Fruit fly (Drosophila melanogaster) whole organism, embryonic: Measurements from ENCODE around the gene 7B2.

Experiments
- Adf1 ChIP-seq: fragments of 200-800 bp; sonication (Bioruptor generic); IDR thresholded peaks from 2 replicates; pipeline ENCODE4 v1.3.6; 2022; ENCODE audit warnings: missing biosample characterization, missing genetic modification characterization
- CG10209 ChIP-seq: fragments of 200-800 bp; sonication (Bioruptor generic); optimal IDR thresholded peaks from 3 replicates; lab custom pipeline; 2017; ENCODE audit warnings: missing biosample characterization, mild to moderate bottlenecking, missing genetic modification characterization, missing genetic modification reagents
- CG11085 ChIP-seq: fragments of 200-800 bp; sonication (Bioruptor generic); IDR thresholded peaks from 2 replicates; pipeline ENCODE4 v1.3.6; 2022; ENCODE audit warnings: missing biosample characterization, missing genetic modification characterization
- CG11504 ChIP-seq: fragments of 200-800 bp; sonication (Bioruptor generic); optimal IDR thresholded peaks from 3 replicates; lab custom pipeline; 2019; ENCODE audit warnings: missing biosample characterization, mild to moderate bottlenecking, missing genetic modification characterization, moderate library complexity
- CG12104 ChIP-seq: fragments of 200-800 bp; sonication (Bioruptor generic); optimal IDR thresholded peaks from 3 replicates; lab custom pipeline; 2016; ENCODE audit warnings: missing biosample characterization, missing genetic modification characterization
- CG12744 ChIP-seq: fragments of 200-800 bp; sonication (Bioruptor generic); optimal IDR thresholded peaks from 2 replicates; lab custom pipeline; 2016; ENCODE audit warnings: missing biosample characterization, missing genetic modification characterization
- CG1603 ChIP-seq: fragments of 200-800 bp; sonication (Bioruptor generic); optimal IDR thresholded peaks from 2 replicates; lab custom pipeline; 2019; ENCODE audit warnings: missing biosample characterization, mild to moderate bottlenecking, missing genetic modification characterization, moderate library complexity
- CG16779 ChIP-seq: fragments of 200-800 bp; sonication (Bioruptor generic); IDR thresholded peaks from 2 replicates; pipeline ENCODE4 v1.3.6; 2022; ENCODE audit warnings: missing biosample characterization, missing genetic modification characterization
- CG16815 ChIP-seq: fragments of 200-800 bp; sonication (Bioruptor generic); optimal IDR thresholded peaks from 3 replicates; lab custom pipeline; 2017; ENCODE audit warnings: missing biosample characterization, mild to moderate bottlenecking, missing genetic modification characterization
- CG17186 ChIP-seq: fragments of 200-800 bp; sonication (Bioruptor generic); optimal IDR thresholded peaks from 3 replicates; lab custom pipeline; 2017; ENCODE audit warnings: missing biosample characterization, missing genetic modification reagents, missing genetic modification characterization
- CG17361 ChIP-seq: fragments of 200-800 bp; sonication (Bioruptor generic); IDR thresholded peaks from 3 replicates; pipeline ENCODE4 v1.3.6; 2022; ENCODE audit warnings: missing biosample characterization, missing genetic modification characterization
- CG17829 ChIP-seq: fragments of 200-800 bp; optimal IDR thresholded peaks from 2 replicates; lab custom pipeline; 2019; ENCODE audit warnings: missing biosample characterization, mild to moderate bottlenecking, missing genetic modification characterization, moderate library complexity
- CG18599 ChIP-seq: fragments of 200-800 bp; sonication (Bioruptor generic); optimal IDR thresholded peaks from 3 replicates; lab custom pipeline; 2017; ENCODE audit warnings: missing biosample characterization, missing genetic modification characterization, mild to moderate bottlenecking, moderate library complexity, missing genetic modification reagents
- CG30431 ChIP-seq: fragments of 200-800 bp; sonication (Bioruptor generic); optimal IDR thresholded peaks from 2 replicates; lab custom pipeline; 2017; ENCODE audit warnings: missing biosample characterization, missing genetic modification characterization
- CG31388 ChIP-seq: fragments of 200-800 bp; sonication (Bioruptor generic); optimal IDR thresholded peaks from 2 replicates; lab custom pipeline; 2016; ENCODE audit warnings: missing biosample characterization, missing genetic modification characterization
- CG4328 ChIP-seq: fragments of 200-800 bp; sonication (Bioruptor generic); optimal IDR thresholded peaks from 3 replicates; lab custom pipeline; 2017; ENCODE audit warnings: missing biosample characterization, missing genetic modification reagents, missing genetic modification characterization
- CG5245 ChIP-seq: fragments of 200-800 bp; sonication (Bioruptor generic); optimal IDR thresholded peaks from 3 replicates; lab custom pipeline; 2016; ENCODE audit warnings: missing biosample characterization, missing genetic modification characterization
- CG6689 ChIP-seq: fragments of 200-800 bp; sonication (Bioruptor generic); IDR thresholded peaks from 2 replicates; pipeline ENCODE4 v1.3.6; 2022; ENCODE audit warnings: missing biosample characterization, missing genetic modification characterization
- CG7357 ChIP-seq: fragments of 200-800 bp; sonication (Bioruptor generic); IDR thresholded peaks from 3 replicates; pipeline ENCODE4 v1.3.6; 2022; ENCODE audit warnings: missing biosample characterization, missing genetic modification characterization
- CG7786 ChIP-seq: fragments of 200-800 bp; sonication (Bioruptor generic); optimal IDR thresholded peaks from 2 replicates; lab custom pipeline; 2016; ENCODE audit warnings: missing biosample characterization, missing genetic modification characterization
- CG7963 ChIP-seq: fragments of 200-800 bp; sonication (Bioruptor generic); IDR thresholded peaks from 3 replicates; pipeline ENCODE4 v1.3.6; 2022; ENCODE audit warnings: missing biosample characterization, missing genetic modification characterization; ENCODE audit not compliant: partially characterized antibody
- CG9797 ChIP-seq: fragments of 200-800 bp; sonication (Bioruptor generic); optimal IDR thresholded peaks from 3 replicates; lab custom pipeline; 2018; ENCODE audit warnings: missing biosample characterization, mild to moderate bottlenecking, missing genetic modification characterization
- CTCF ChIP-seq: fragments of 200-800 bp; sonication (Bioruptor generic); optimal IDR thresholded peaks from 2 replicates; lab custom pipeline; 2017; ENCODE audit warnings: missing biosample characterization, mild to moderate bottlenecking, missing genetic modification characterization, moderate library complexity
- HLH54F ChIP-seq: fragments of 200-800 bp; sonication (Bioruptor generic); optimal IDR thresholded peaks from 3 replicates; lab custom pipeline; 2016; ENCODE audit warnings: missing biosample characterization, missing genetic modification characterization
- HLHmδ ChIP-seq: fragments of 200-800 bp; sonication (Bioruptor generic); optimal IDR thresholded peaks from 2 replicates; lab custom pipeline; 2018; ENCODE audit warnings: missing biosample characterization, mild to moderate bottlenecking, missing genetic modification characterization, moderate library complexity
- HmgZ ChIP-seq: fragments of 200-800 bp; sonication (Bioruptor generic); optimal IDR thresholded peaks from 2 replicates; lab custom pipeline; 2018; ENCODE audit warnings: missing biosample characterization, mild to moderate bottlenecking, missing genetic modification characterization
- Hr3 ChIP-seq: fragments of 200-800 bp; sonication (Bioruptor generic); optimal IDR thresholded peaks from 3 replicates; lab custom pipeline; 2016; ENCODE audit warnings: missing biosample characterization, missing genetic modification characterization
- Med ChIP-seq: fragments of 200-800 bp; sonication (Bioruptor generic); peaks from one replicate; lab custom pipeline; 2016; ENCODE audit warnings: missing biosample characterization, missing genetic modification characterization, mild to moderate bottlenecking, inconsistent platforms, moderate library complexity
- Ravus ChIP-seq: fragments of 200-800 bp; sonication (Bioruptor generic); IDR thresholded peaks from 2 replicates; pipeline ENCODE4 v1.3.6; 2022; ENCODE audit warnings: missing biosample characterization, missing genetic modification characterization
- TFAM ChIP-seq: fragments of 200-800 bp; sonication (Bioruptor generic); optimal IDR thresholded peaks from 2 replicates; lab custom pipeline; 2017; ENCODE audit warnings: missing biosample characterization, missing genetic modification characterization, inconsistent platforms
- ac ChIP-seq: fragments of 200-800 bp; sonication (Bioruptor generic); optimal IDR thresholded peaks from 3 replicates; lab custom pipeline; 2017; ENCODE audit warnings: missing biosample characterization, mild to moderate bottlenecking, missing genetic modification characterization
- ara ChIP-seq: fragments of 200-800 bp; sonication (Bioruptor generic); IDR thresholded peaks from 2 replicates; pipeline ENCODE4 v1.3.6; 2022; ENCODE audit warnings: missing biosample characterization, missing genetic modification characterization
- ase ChIP-seq: fragments of 200-800 bp; sonication (Bioruptor generic); IDR thresholded peaks from 3 replicates; pipeline ENCODE4 v1.3.6; 2022; ENCODE audit warnings: missing biosample characterization, missing genetic modification characterization
- bsh ChIP-seq, 2 experiments: fragments of 200-800 bp; sonication (Bioruptor generic); optimal IDR thresholded peaks; 2 replicates each; lab custom pipeline; 2017 to 2018; ENCODE audit warnings: mild to moderate bottlenecking in 2 of 2, missing biosample characterization in 2 of 2, missing genetic modification characterization in 2 of 2, moderate library complexity in 1 of 2
- btn ChIP-seq: fragments of 200-800 bp; sonication (Bioruptor generic); optimal IDR thresholded peaks from 2 replicates; lab custom pipeline; 2016; ENCODE audit warnings: missing biosample characterization, missing genetic modification characterization
- cato ChIP-seq: fragments of 200-800 bp; sonication (Bioruptor generic); optimal IDR thresholded peaks from 2 replicates; lab custom pipeline; 2016; ENCODE audit warnings: missing biosample characterization, missing genetic modification characterization, borderline replicate concordance
- dan ChIP-seq: fragments of 200-800 bp; sonication (Bioruptor generic); IDR thresholded peaks from 2 replicates; pipeline ENCODE4 v1.3.6; 2022; ENCODE audit warnings: missing biosample characterization, missing genetic modification characterization
- exex ChIP-seq: fragments of 200-800 bp; sonication (Bioruptor generic); optimal IDR thresholded peaks from 4 replicates; lab custom pipeline; 2018; ENCODE audit warnings: missing biosample characterization, mild to moderate bottlenecking, missing genetic modification characterization, moderate library complexity
- gfzf ChIP-seq: fragments of 200-800 bp; sonication (Bioruptor generic); optimal IDR thresholded peaks from 2 replicates; lab custom pipeline; 2016; ENCODE audit warnings: missing biosample characterization, mild to moderate bottlenecking, missing genetic modification characterization, moderate library complexity
- grau ChIP-seq: fragments of 200-800 bp; optimal IDR thresholded peaks from 3 replicates; lab custom pipeline; 2019; ENCODE audit warnings: missing biosample characterization, mild to moderate bottlenecking, missing genetic modification characterization, moderate library complexity
- hb ChIP-seq: fragments of 200-800 bp; sonication (Bioruptor generic); IDR thresholded peaks from 3 replicates; pipeline ENCODE4 v1.3.6; 2022; ENCODE audit warnings: missing biosample characterization, missing genetic modification characterization; ENCODE audit not compliant: partially characterized antibody
- lbe ChIP-seq: fragments of 200-800 bp; sonication (Bioruptor generic); optimal IDR thresholded peaks from 2 replicates; lab custom pipeline; 2016; ENCODE audit warnings: missing biosample characterization, mild to moderate bottlenecking, missing genetic modification characterization
- nerfin-2 ChIP-seq: fragments of 200-800 bp; sonication (Bioruptor generic); IDR thresholded peaks from 2 replicates; pipeline ENCODE4 v1.3.6; 2022; ENCODE audit warnings: missing biosample characterization, missing genetic modification characterization; ENCODE audit not compliant: partially characterized antibody
- nmo ChIP-seq: fragments of 200-800 bp; sonication (Bioruptor generic); optimal IDR thresholded peaks from 2 replicates; lab custom pipeline; 2018; ENCODE audit warnings: missing biosample characterization, mild to moderate bottlenecking, missing genetic modification characterization, moderate library complexity
- nom ChIP-seq: fragments of 200-800 bp; sonication (Bioruptor generic); optimal IDR thresholded peaks from 2 replicates; lab custom pipeline; 2017; ENCODE audit warnings: missing biosample characterization, missing genetic modification characterization, mild to moderate bottlenecking, moderate library complexity, missing genetic modification reagents
- pzg ChIP-seq: fragments of 200-800 bp; sonication (Bioruptor generic); optimal IDR thresholded peaks from 3 replicates; lab custom pipeline; 2018; ENCODE audit warnings: missing biosample characterization, mild to moderate bottlenecking, missing genetic modification characterization, moderate library complexity
- ranshi ChIP-seq: fragments of 200-800 bp; sonication (Bioruptor generic); IDR thresholded peaks from 2 replicates; pipeline ENCODE4 v1.3.6; 2022; ENCODE audit warnings: missing biosample characterization, missing genetic modification characterization
- row ChIP-seq: fragments of 200-800 bp; sonication (Bioruptor generic); IDR thresholded peaks from 3 replicates; pipeline ENCODE4 v1.3.6; 2022; ENCODE audit warnings: missing biosample characterization, missing genetic modification characterization
- so ChIP-seq: fragments of 200-800 bp; sonication (Bioruptor generic); IDR thresholded peaks from 3 replicates; pipeline ENCODE4 v1.3.6; 2022; ENCODE audit warnings: missing biosample characterization, missing genetic modification characterization
- stwl ChIP-seq: fragments of 200-800 bp; sonication (Bioruptor generic); optimal IDR thresholded peaks from 3 replicates; lab custom pipeline; 2018; ENCODE audit warnings: missing biosample characterization, mild to moderate bottlenecking, missing genetic modification characterization, moderate library complexity
- vvl ChIP-seq: fragments of 200-800 bp; sonication (Bioruptor generic); IDR thresholded peaks from 2 replicates; pipeline ENCODE4 v1.3.6; 2022; ENCODE audit warnings: missing biosample characterization, missing genetic modification characterization

The 7B2 gene

DNA sequence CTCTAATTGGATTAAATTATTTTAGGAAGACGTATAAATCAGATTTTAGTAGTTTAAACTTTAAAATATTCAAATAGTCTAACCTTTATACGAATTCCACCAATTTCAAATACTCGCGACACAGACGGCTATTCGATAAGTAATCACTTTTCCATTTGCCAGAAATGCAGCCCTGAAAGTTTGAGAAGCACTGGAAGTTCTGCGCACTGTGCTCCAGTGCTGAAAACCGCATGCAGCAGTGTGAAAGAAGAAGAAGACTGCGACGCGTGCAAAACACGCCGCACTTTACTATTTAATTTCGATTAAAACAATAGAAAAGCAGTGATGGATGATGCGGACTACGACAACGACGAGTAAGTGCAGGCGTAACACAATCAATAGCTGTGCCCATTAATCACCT is 5.0 kb upstream of the 7B2 start, which contains the start of gene Polr2F (continued):
- TF ChIP-seq nom (peak; percentile 54), ase (GFP tag; lab: Robert Waterston, UW) (peak; percentile 74), row (GFP tag; lab: Robert Waterston, UW) (peak; percentile 89), HmgZ (tag; lab: Kevin White, UChicago) (peak; percentile 95), Med (GFP tag; lab: Kevin White, UChicago) (peak; percentile 99), CG12104 (GFP tag; lab: Kevin White, UChicago) (peak; percentile 40), Adf1 (GFP tag; lab: Robert Waterston, UW) (peak; percentile 72), grau (tag; lab: Kevin White, UChicago) (peak; percentile 76), vvl (GFP tag; lab: Robert Waterston, UW) (peak; percentile 87), gfzf (peak; percentile 58), Hr3 (peak; percentile 83), exex (tag; lab: Kevin White, UChicago) (peak; percentile 45), btn (GFP tag; lab: Kevin White, UChicago) (peak; percentile 26), Ravus (GFP tag; lab: Robert Waterston, UW) (no peak), cato (GFP tag; lab: Kevin White, UChicago) (peak; percentile 71), CG12744 (GFP tag; lab: Kevin White, UChicago) (peak; percentile 82), CG17361 (GFP tag; lab: Robert Waterston, UW) (peak; percentile 62), CG17186 (peak; percentile 98), CG10209 (GFP tag; lab: Kevin White, UChicago) (peak; percentile 76), CG9797 (GFP tag; lab: Kevin White, UChicago) (peak; percentile 49), CG4328 (GFP tag; lab: Kevin White, UChicago) (peak; percentile 56), pzg (peak; percentile 98), nerfin-2 (no peak), dan (GFP tag; lab: Robert Waterston, UW) (no peak), CG11085 (GFP tag; lab: Robert Waterston, UW) (peak; percentile 75), CTCF (GFP tag; lab: Kevin White, UChicago) (peak; percentile 44), CG17829 (peak; percentile 79), CG16815 (GFP tag; lab: Kevin White, UChicago) (peak; percentile 73), hb (GFP tag; lab: Robert Waterston, UW) (no peak), ara (peak; percentile 36; the same call in 1 of the 2 replicates), CG11504 (tag; lab: Kevin White, UChicago) (no peak), CG31388 (GFP tag; lab: Kevin White, UChicago) (peak; percentile 60), lbe (GFP tag; lab: Kevin White, UChicago) (peak; percentile 65), TFAM (GFP tag; lab: Kevin White, UChicago) (no peak), HLH54F (peak; percentile 96), CG7786 (GFP tag; lab: Kevin White, UChicago) (peak; percentile 93), CG1603 (tag; lab: Kevin White, UChicago) (peak; percentile 90), CG16779 (GFP tag; lab: Robert Waterston, UW) (peak; percentile 87), CG7963 (GFP tag; lab: Robert Waterston, UW) (peak; percentile 41; the same call in 1 of the 3 replicates), stwl (tag; lab: Kevin White, UChicago) (peak; percentile 94), CG18599 (peak; percentile 82), CG5245 (GFP tag; lab: Kevin White, UChicago) (peak; percentile 81), ranshi (GFP tag; lab: Robert Waterston, UW) (peak; percentile 76), CG7357 (no peak), HLHmδ (GFP tag; lab: Kevin White, UChicago) (peak; percentile 8), ac (GFP tag; lab: Kevin White, UChicago) (no peak), nmo (GFP tag; lab: Kevin White, UChicago) (peak; percentile 78), bsh (GFP tag; optimal IDR thresholded peaks at IDR 0.05; lab: Kevin White, UChicago) (peak in 1 of 2 experiments; percentile 58), CG30431 (peak; percentile 70), so (peak; percentile 70; the same call in 1 of the 3 replicates), CG6689 (GFP tag; lab: Robert Waterston, UW) (0 out of 2 replicates have a peak, but pooled peaks have one; percentile 38)
